Fruit fly (Drosophila melanogaster): ENCODE data around the gene CG3407.
A peak's percentile ranks its signal among the peaks of the same experiment; 100 is the strongest.

The CG3407 gene

DNA sequence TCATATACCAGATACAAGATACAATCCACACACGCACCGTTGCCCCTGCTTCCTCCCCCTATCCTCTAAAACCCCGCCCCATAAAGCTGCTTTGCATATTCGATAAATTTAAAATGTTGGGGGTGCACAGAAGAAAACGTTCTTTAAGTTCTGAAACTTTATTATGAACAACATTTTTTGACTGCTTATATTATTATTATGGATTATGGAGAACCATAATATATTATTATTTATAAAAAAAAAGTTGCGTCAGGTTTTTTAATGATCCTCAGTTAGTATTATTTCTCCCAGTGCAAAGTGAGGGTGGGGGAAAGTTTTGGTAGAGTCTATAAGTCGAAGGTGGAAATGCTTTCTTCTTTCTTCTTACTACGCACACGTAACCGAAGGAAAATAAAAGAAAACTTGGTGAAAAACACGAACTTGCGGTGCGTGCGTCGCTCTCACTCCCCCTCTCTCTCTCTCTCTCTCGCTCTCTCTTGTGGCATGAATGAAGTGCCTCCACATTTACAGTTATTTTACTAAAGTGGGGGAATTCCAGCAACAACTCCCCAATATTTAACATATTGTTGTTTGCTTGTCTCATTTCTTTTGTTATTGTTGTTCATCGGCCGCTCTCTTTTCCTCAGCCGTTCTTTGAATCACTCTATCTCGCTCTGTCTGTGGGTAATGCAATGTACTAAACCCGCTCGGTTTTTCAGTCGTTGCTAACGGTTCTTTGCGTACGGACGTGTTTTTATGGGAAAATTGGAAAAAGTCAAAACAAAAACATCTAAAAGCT, 23.7 kb downstream of the CG3407 start (continued):
- peak; percentile 91 for TF ChIP-seq sisA (GFP tag; IDR thresholded peaks at IDR 0.05)
- TF ChIP-seq bowl (GFP tag; IDR thresholded peaks at IDR 0.05): peak; percentile 75
- peak; percentile 95 for TF ChIP-seq Blimp-1 (GFP tag; optimal IDR thresholded peaks at IDR 0.05)
- TF ChIP-seq B-H1 (GFP tag; IDR thresholded peaks at IDR 0.05): peak; percentile 78; the same call in 2 of the 3 replicates
- TF ChIP-seq ATbp (GFP tag; optimal IDR thresholded peaks at IDR 0.05): peak; percentile 94
- TF ChIP-seq Lhr (GFP tag; optimal IDR thresholded peaks at IDR 0.05): peak; percentile 67
- TF ChIP-seq CG7928 (GFP tag; optimal IDR thresholded peaks at IDR 0.05): no peak
- peak; percentile 71 for TF ChIP-seq CG30403 (GFP tag; optimal IDR thresholded peaks at IDR 0.05)
- no peak for TF ChIP-seq hth (optimal IDR thresholded peaks at IDR 0.05)
- TF ChIP-seq CG1024 (GFP tag; IDR thresholded peaks at IDR 0.05): peak; percentile 72
- TF ChIP-seq CG4854 (GFP tag; optimal IDR thresholded peaks at IDR 0.05): no peak
- TF ChIP-seq CG7745 (tag; optimal IDR thresholded peaks at IDR 0.05): no peak
- TF ChIP-seq sqz (GFP tag; optimal IDR thresholded peaks at IDR 0.05): peak; percentile 51
- no peak for TF ChIP-seq Elba2 (GFP tag; optimal IDR thresholded peaks at IDR 0.05)
- no peak for TF ChIP-seq shn (GFP tag; optimal IDR thresholded peaks at IDR 0.05)
- peak; percentile 54; the same call in 1 of the 2 replicates for TF ChIP-seq CG31224 (GFP tag; IDR thresholded peaks at IDR 0.05)
- TF ChIP-seq Meics (GFP tag; optimal IDR thresholded peaks at IDR 0.05): peak; percentile 48
- no peak for TF ChIP-seq NFAT (GFP tag; IDR thresholded peaks at IDR 0.05)
- no peak for TF ChIP-seq CG4282 (GFP tag; optimal IDR thresholded peaks at IDR 0.05)
- no peak for TF ChIP-seq CG14860 (GFP tag; IDR thresholded peaks at IDR 0.05; ENCODE audit: partially characterized antibody)
- peak; percentile 27; the same call in 1 of the 3 replicates for TF ChIP-seq CG2889 (GFP tag; IDR thresholded peaks at IDR 0.05)
- TF ChIP-seq CG30431 (GFP tag; optimal IDR thresholded peaks at IDR 0.05): peak; percentile 46
- peak; percentile 61 for TF ChIP-seq CG12942 (GFP tag; optimal IDR thresholded peaks at IDR 0.05)
- peak; percentile 89 for TF ChIP-seq CG2678 (tag; optimal IDR thresholded peaks at IDR 0.05)
- TF ChIP-seq CG16779 (GFP tag; IDR thresholded peaks at IDR 0.05): no peak
- no peak for TF ChIP-seq Dref (GFP tag; IDR thresholded peaks at IDR 0.05)
- peak; percentile 53 for TF ChIP-seq CG8359 (GFP tag; optimal IDR thresholded peaks at IDR 0.05; ENCODE audit: borderline replicate concordance)
- TF ChIP-seq CG9932 (GFP tag; IDR thresholded peaks at IDR 0.05): peak; percentile 37; the same call in 1 of the 2 replicates
- no peak for TF ChIP-seq CHES-1-like (GFP tag; optimal IDR thresholded peaks at IDR 0.05)
- no peak for TF ChIP-seq CG18011 (GFP tag; optimal IDR thresholded peaks at IDR 0.05)
- TF ChIP-seq peb (GFP tag; IDR thresholded peaks at IDR 0.05): peak; percentile 75
- TF ChIP-seq klu (GFP tag; IDR thresholded peaks at IDR 0.05): peak; percentile 69
- 0 out of 4 replicates have a peak, but pooled peaks have one; percentile 44 for TF ChIP-seq chinmo (GFP tag; IDR thresholded peaks at IDR 0.05; ENCODE audit: partially characterized antibody)
- TF ChIP-seq CG7963 (GFP tag; IDR thresholded peaks at IDR 0.05; ENCODE audit: partially characterized antibody): no peak
- peak; percentile 62 for TF ChIP-seq CG4360 (GFP tag; IDR thresholded peaks at IDR 0.05)
- peak; percentile 91 for TF ChIP-seq HLH3B (GFP tag; IDR thresholded peaks at IDR 0.05)
- peak; percentile 78 for TF ChIP-seq tap (tag; optimal IDR thresholded peaks at IDR 0.05)
- TF ChIP-seq trem (tag; optimal IDR thresholded peaks at IDR 0.05): peak; percentile 88
- no peak for TF ChIP-seq Dfd (GFP tag; optimal IDR thresholded peaks at IDR 0.05)
- peak; percentile 53 for TF ChIP-seq abd-A (tag; optimal IDR thresholded peaks at IDR 0.05)
- TF ChIP-seq D (optimal IDR thresholded peaks at IDR 0.05): no peak
- TF ChIP-seq D (GFP tag; optimal IDR thresholded peaks at IDR 0.05): peak; percentile 84
- TF ChIP-seq gce (GFP tag; IDR thresholded peaks at IDR 0.05): peak; percentile 88
- no peak for TF ChIP-seq Bdp1 (GFP tag; optimal IDR thresholded peaks at IDR 0.05)
- TF ChIP-seq gsb (GFP tag; IDR thresholded peaks at IDR 0.05): no peak; the same call in 1 of the 2 replicates
- TF ChIP-seq eve (GFP tag; optimal IDR thresholded peaks at IDR 0.05): peak in 1 of 2 experiments; percentile 17
- no peak for TF ChIP-seq CG3838 (GFP tag; optimal IDR thresholded peaks at IDR 0.05)
- TF ChIP-seq Trl (optimal IDR thresholded peaks at IDR 0.05): peak; percentile 49 to 76
- peak; percentile 8 for TF ChIP-seq Trl (GFP tag; optimal IDR thresholded peaks at IDR 0.05)
- TF ChIP-seq CG11247 (GFP tag; IDR thresholded peaks at IDR 0.05): 0 out of 2 replicates have a peak, but pooled peaks have one; percentile 40

Data from whole organism, embryonic.